Fruit fly (Drosophila melanogaster) whole organism, embryonic: ENCODE measurements around the gene Rchy1.
A peak's percentile ranks its signal among the peaks of the same experiment; 100 is the strongest.

Experiments used
- Abd-B ChIP-seq: fragments of 200-800 bp; sonication (Bioruptor generic); optimal IDR thresholded peaks from 2 replicates; lab custom pipeline; 2018; ENCODE audit warnings: missing biosample characterization, mild to moderate bottlenecking, missing genetic modification characterization, moderate library complexity
- Atf-2 ChIP-seq: fragments of 200-800 bp; sonication (Bioruptor generic); optimal IDR thresholded peaks from 2 replicates; lab custom pipeline; 2016; ENCODE audit warnings: missing biosample characterization, missing genetic modification characterization
- Atf6 ChIP-seq: fragments of 200-800 bp; sonication (Bioruptor generic); IDR thresholded peaks from 2 replicates; pipeline ENCODE4 v1.3.6; 2022; ENCODE audit warnings: missing biosample characterization, missing genetic modification characterization
- B-H1 ChIP-seq: fragments of 200-800 bp; sonication (Bioruptor generic); IDR thresholded peaks from 3 replicates; pipeline ENCODE4 v1.3.6; 2022; ENCODE audit warnings: missing biosample characterization, missing genetic modification characterization
- CG11085 ChIP-seq: fragments of 200-800 bp; sonication (Bioruptor generic); IDR thresholded peaks from 2 replicates; pipeline ENCODE4 v1.3.6; 2022; ENCODE audit warnings: missing biosample characterization, missing genetic modification characterization
- CG11504 ChIP-seq: fragments of 200-800 bp; sonication (Bioruptor generic); optimal IDR thresholded peaks from 3 replicates; lab custom pipeline; 2019; ENCODE audit warnings: missing biosample characterization, mild to moderate bottlenecking, missing genetic modification characterization, moderate library complexity
- CG11696 ChIP-seq: fragments of 200-800 bp; sonication (Bioruptor generic); IDR thresholded peaks from 2 replicates; pipeline ENCODE4 v1.3.6; 2022; ENCODE audit warnings: missing biosample characterization, missing genetic modification characterization
- CG12104 ChIP-seq: fragments of 200-800 bp; sonication (Bioruptor generic); optimal IDR thresholded peaks from 3 replicates; lab custom pipeline; 2016; ENCODE audit warnings: missing biosample characterization, missing genetic modification characterization
- CG12391 ChIP-seq: fragments of 200-800 bp; sonication (Bioruptor generic); optimal IDR thresholded peaks from 3 replicates; lab custom pipeline; 2018; ENCODE audit warnings: missing biosample characterization, mild to moderate bottlenecking, missing genetic modification characterization, moderate library complexity
- CG13624 ChIP-seq: fragments of 200-800 bp; sonication (Bioruptor generic); optimal IDR thresholded peaks from 2 replicates; lab custom pipeline; 2016; ENCODE audit warnings: missing biosample characterization, missing genetic modification characterization
- CG13775 ChIP-seq: fragments of 200-800 bp; sonication (Bioruptor generic); optimal IDR thresholded peaks from 3 replicates; lab custom pipeline; 2017; ENCODE audit warnings: missing biosample characterization, mild to moderate bottlenecking, missing genetic modification characterization
- CG14441 ChIP-seq: fragments of 200-800 bp; sonication (Bioruptor generic); IDR thresholded peaks from 2 replicates; pipeline ENCODE4 v1.3.6; 2022; ENCODE audit warnings: missing biosample characterization, missing genetic modification characterization
- CG1529 ChIP-seq: fragments of 200-800 bp; sonication (Bioruptor generic); optimal IDR thresholded peaks from 3 replicates; lab custom pipeline; 2018; ENCODE audit warnings: missing biosample characterization, missing genetic modification characterization
- CG1647 ChIP-seq: fragments of 200-800 bp; sonication (Bioruptor generic); optimal IDR thresholded peaks from 3 replicates; lab custom pipeline; 2016; ENCODE audit warnings: missing biosample characterization, missing genetic modification characterization
- CG17186 ChIP-seq: fragments of 200-800 bp; sonication (Bioruptor generic); optimal IDR thresholded peaks from 3 replicates; lab custom pipeline; 2017; ENCODE audit warnings: missing biosample characterization, missing genetic modification reagents, missing genetic modification characterization
- CG17829 ChIP-seq: fragments of 200-800 bp; optimal IDR thresholded peaks from 2 replicates; lab custom pipeline; 2019; ENCODE audit warnings: missing biosample characterization, mild to moderate bottlenecking, missing genetic modification characterization, moderate library complexity
- CG2129 ChIP-seq: fragments of 200-800 bp; sonication (Bioruptor generic); IDR thresholded peaks from 2 replicates; pipeline ENCODE4 v1.3.6; 2022; ENCODE audit warnings: missing biosample characterization, missing genetic modification characterization; ENCODE audit not compliant: partially characterized antibody
- CG2199 ChIP-seq: fragments of 200-800 bp; sonication (Bioruptor generic); IDR thresholded peaks from 3 replicates; pipeline ENCODE4 v1.3.6; 2022; ENCODE audit warnings: missing biosample characterization, missing genetic modification characterization
- CG2678 ChIP-seq: fragments of 200-800 bp; sonication (Bioruptor generic); optimal IDR thresholded peaks from 3 replicates; lab custom pipeline; 2019; ENCODE audit warnings: missing biosample characterization, mild to moderate bottlenecking, missing genetic modification characterization, moderate library complexity
- CG31224 ChIP-seq: fragments of 200-800 bp; sonication (Bioruptor generic); IDR thresholded peaks from 2 replicates; pipeline ENCODE4 v1.3.6; 2022; ENCODE audit warnings: missing biosample characterization, missing genetic modification characterization
- CG33213 ChIP-seq: fragments of 200-800 bp; sonication (Bioruptor generic); optimal IDR thresholded peaks from 3 replicates; lab custom pipeline; 2016; ENCODE audit warnings: missing biosample characterization, missing genetic modification characterization
- CG34422 ChIP-seq: fragments of 200-800 bp; sonication (Bioruptor generic); IDR thresholded peaks from 3 replicates; pipeline ENCODE4 v1.3.6; 2022; ENCODE audit warnings: missing biosample characterization, missing genetic modification characterization
- CG6813 ChIP-seq: fragments of 200-800 bp; sonication (Bioruptor generic); optimal IDR thresholded peaks from 2 replicates; lab custom pipeline; 2017; ENCODE audit warnings: missing biosample characterization, missing genetic modification characterization, mild to moderate bottlenecking, moderate library complexity, missing genetic modification reagents
- CG8765 ChIP-seq: fragments of 200-800 bp; sonication (Bioruptor generic); IDR thresholded peaks from 2 replicates; pipeline ENCODE4 v1.3.6; 2022; ENCODE audit warnings: missing biosample characterization, missing genetic modification characterization
- CG9797 ChIP-seq: fragments of 200-800 bp; sonication (Bioruptor generic); optimal IDR thresholded peaks from 3 replicates; lab custom pipeline; 2018; ENCODE audit warnings: missing biosample characterization, mild to moderate bottlenecking, missing genetic modification characterization
- Dfd ChIP-seq, 2 experiments: fragments of >200 bp; optimal IDR thresholded peaks; 2 replicates each; lab custom pipeline; 2017; ENCODE audit warnings: missing biosample characterization in 2 of 2, missing genetic modification characterization in 2 of 2
- Drgx ChIP-seq: fragments of 200-800 bp; sonication (Bioruptor generic); IDR thresholded peaks from 2 replicates; pipeline ENCODE4 v1.3.6; 2022; ENCODE audit warnings: missing biosample characterization, missing genetic modification characterization
- Elba2 ChIP-seq: fragments of 200-800 bp; sonication (Bioruptor generic); optimal IDR thresholded peaks from 3 replicates; lab custom pipeline; 2016; ENCODE audit warnings: missing biosample characterization, missing genetic modification characterization
- GATAe ChIP-seq: fragments of 200-800 bp; sonication (Bioruptor generic); conservative IDR thresholded peaks from 2 replicates; pipeline ENCODE4 v1.3.6; 2022; ENCODE audit warnings: missing biosample characterization, missing genetic modification characterization
- H2.0 ChIP-seq: fragments of 200-800 bp; sonication (Bioruptor generic); IDR thresholded peaks from 2 replicates; pipeline ENCODE4 v1.3.6; 2022; ENCODE audit warnings: missing biosample characterization, missing genetic modification characterization
- Hand ChIP-seq: fragments of 200-800 bp; sonication (Bioruptor generic); optimal IDR thresholded peaks from 2 replicates; lab custom pipeline; 2017; ENCODE audit warnings: mild to moderate bottlenecking, missing biosample characterization, missing genetic modification reagents, missing genetic modification characterization
- NC2β ChIP-seq: fragments of 200-800 bp; sonication (Bioruptor generic); optimal IDR thresholded peaks from 2 replicates; lab custom pipeline; 2016; ENCODE audit warnings: missing biosample characterization, missing genetic modification characterization
- Nf-YC ChIP-seq: fragments of 200-800 bp; optimal IDR thresholded peaks from 3 replicates; lab custom pipeline; 2019; ENCODE audit warnings: missing biosample characterization, mild to moderate bottlenecking, missing genetic modification characterization, moderate library complexity
- Rx ChIP-seq: fragments of 200-800 bp; sonication (Bioruptor generic); IDR thresholded peaks from 2 replicates; pipeline ENCODE4 v1.3.6; 2022; ENCODE audit warnings: missing biosample characterization, missing genetic modification characterization
- Trl ChIP-seq, 3 experiments: fragments of >200 bp in 2 of 3; fragments of 200-800 bp in 1 of 3; sonication (Bioruptor generic) in 1 of 3; optimal IDR thresholded peaks; 2 replicates in 1 of 3; 3 replicates in 2 of 3; lab custom pipeline; 2016 to 2017; ENCODE audit warnings: missing biosample characterization in 1 of 3, missing genetic modification characterization in 1 of 3
- br ChIP-seq: fragments of >200 bp; optimal IDR thresholded peaks from 2 replicates; lab custom pipeline; 2017
- cad ChIP-seq: fragments of >200 bp; optimal IDR thresholded peaks from 2 replicates; lab custom pipeline; 2017; ENCODE audit warnings: missing biosample characterization, missing genetic modification characterization
- croc ChIP-seq: fragments of 200-800 bp; sonication (Bioruptor generic); conservative IDR thresholded peaks from 3 replicates; pipeline ENCODE4 v1.3.6; 2022; ENCODE audit warnings: missing biosample characterization, missing genetic modification characterization
- fd102C ChIP-seq: fragments of 200-800 bp; sonication (Bioruptor generic); optimal IDR thresholded peaks from 2 replicates; lab custom pipeline; 2018; ENCODE audit warnings: missing biosample characterization, mild to moderate bottlenecking, missing genetic modification characterization, moderate library complexity
- fu2 ChIP-seq: fragments of 200-800 bp; sonication (Bioruptor generic); optimal IDR thresholded peaks from 2 replicates; lab custom pipeline; 2016; ENCODE audit warnings: missing biosample characterization, missing genetic modification characterization
- inv ChIP-seq: fragments of 200-800 bp; sonication (Bioruptor generic); IDR thresholded peaks from 2 replicates; pipeline ENCODE4 v1.3.6; 2022; ENCODE audit warnings: missing biosample characterization, missing genetic modification characterization; ENCODE audit not compliant: partially characterized antibody
- klu ChIP-seq: fragments of 200-800 bp; sonication (Bioruptor generic); IDR thresholded peaks from 2 replicates; pipeline ENCODE4 v1.3.6; 2022; ENCODE audit warnings: missing biosample characterization, missing genetic modification characterization
- lilli ChIP-seq: fragments of 200-800 bp; sonication (Bioruptor generic); optimal IDR thresholded peaks from 3 replicates; lab custom pipeline; 2016; ENCODE audit warnings: missing biosample characterization, missing genetic modification characterization
- nom ChIP-seq: fragments of 200-800 bp; sonication (Bioruptor generic); optimal IDR thresholded peaks from 2 replicates; lab custom pipeline; 2017; ENCODE audit warnings: missing biosample characterization, missing genetic modification characterization, mild to moderate bottlenecking, moderate library complexity, missing genetic modification reagents
- pros ChIP-seq: fragments of 200-800 bp; sonication (Bioruptor generic); optimal IDR thresholded peaks from 3 replicates; lab custom pipeline; 2019; ENCODE audit warnings: missing biosample characterization, mild to moderate bottlenecking, missing genetic modification characterization, moderate library complexity
- row ChIP-seq: fragments of 200-800 bp; sonication (Bioruptor generic); IDR thresholded peaks from 3 replicates; pipeline ENCODE4 v1.3.6; 2022; ENCODE audit warnings: missing biosample characterization, missing genetic modification characterization
- schlank ChIP-seq: fragments of 200-800 bp; sonication (Bioruptor generic); optimal IDR thresholded peaks from 2 replicates; lab custom pipeline; 2018; ENCODE audit warnings: missing biosample characterization, mild to moderate bottlenecking, missing genetic modification characterization
- sima ChIP-seq: fragments of 200-800 bp; sonication (Bioruptor generic); optimal IDR thresholded peaks from 2 replicates; lab custom pipeline; 2016; ENCODE audit warnings: missing biosample characterization, missing genetic modification characterization
- tap ChIP-seq: fragments of 200-800 bp; optimal IDR thresholded peaks from 3 replicates; lab custom pipeline; 2019; ENCODE audit warnings: missing biosample characterization, mild to moderate bottlenecking, missing genetic modification characterization, moderate library complexity
- tio ChIP-seq: fragments of 200-800 bp; sonication (Bioruptor generic); optimal IDR thresholded peaks from 2 replicates; lab custom pipeline; 2017; ENCODE audit warnings: missing biosample characterization, missing genetic modification characterization, inconsistent platforms
- vvl ChIP-seq: fragments of 200-800 bp; sonication (Bioruptor generic); IDR thresholded peaks from 2 replicates; pipeline ENCODE4 v1.3.6; 2022; ENCODE audit warnings: missing biosample characterization, missing genetic modification characterization

The Rchy1 gene

dm6 chr2L:6488676-6489140 is 23.2 kb upstream of the Rchy1 start, which contains the start of the genes KFase and epsilonCOP (continued):
- TF ChIP-seq Dfd (GFP tag; optimal IDR thresholded peaks at IDR 0.05; lab: Kevin White, UChicago) (no peak), B-H1 (no peak), croc (GFP tag; lab: Robert Waterston, UW) (no peak), CG2678 (tag; lab: Kevin White, UChicago) (peak; percentile 63), H2.0 (peak; percentile 26; the same call in 1 of the 2 replicates), CG13775 (peak; percentile 69), CG34422 (GFP tag; lab: Robert Waterston, UW) (0 out of 3 replicates have a peak, but pooled peaks have one; percentile 28), Drgx (no peak), CG11696 (no peak), CG6813 (GFP tag; lab: Kevin White, UChicago) (no peak), fu2 (GFP tag; lab: Kevin White, UChicago) (peak; percentile 38), klu (no peak), GATAe (no peak), pros (GFP tag; lab: Kevin White, UChicago) (no peak), CG1529 (GFP tag; lab: Kevin White, UChicago) (no peak), CG11504 (tag; lab: Kevin White, UChicago) (no peak), Atf-2 (GFP tag; lab: Kevin White, UChicago) (peak; percentile 23), tap (tag; lab: Kevin White, UChicago) (no peak), NC2β (GFP tag; lab: Kevin White, UChicago) (peak; percentile 71), nom (GFP tag; lab: Kevin White, UChicago) (no peak), CG2129 (no peak), vvl (peak; percentile 67), lilli (GFP tag; lab: Kevin White, UChicago) (peak; percentile 79), Nf-YC (tag; lab: Kevin White, UChicago) (peak; percentile 66), CG17186 (GFP tag; lab: Kevin White, UChicago) (peak; percentile 5), schlank (tag; lab: Kevin White, UChicago) (no peak), tio (GFP tag; lab: Kevin White, UChicago) (no peak), CG8765 (GFP tag; lab: Robert Waterston, UW) (no peak), CG12391 (peak; percentile 70), CG12104 (GFP tag; lab: Kevin White, UChicago) (peak; percentile 63), Rx (no peak), Hand (GFP tag; lab: Kevin White, UChicago) (no peak), Abd-B (peak; percentile 52), CG2199 (GFP tag; lab: Robert Waterston, UW) (no peak), Elba2 (peak; percentile 4), CG17829 (tag; lab: Kevin White, UChicago) (peak; percentile 74), CG9797 (GFP tag; lab: Kevin White, UChicago) (peak; percentile 81), sima (GFP tag; lab: Kevin White, UChicago) (peak; percentile 40), fd102C (GFP tag; lab: Kevin White, UChicago) (no peak), CG31224 (peak; percentile 20; the same call in 1 of the 2 replicates), CG33213 (GFP tag; lab: Kevin White, UChicago) (peak; percentile 77), inv (peak; percentile 61), br (lab: Kevin White, UChicago) (no peak), CG1647 (GFP tag; lab: Kevin White, UChicago) (peak; percentile 57), CG13624 (GFP tag; lab: Kevin White, UChicago) (peak; percentile 73), CG14441 (no peak), Trl (optimal IDR thresholded peaks at IDR 0.05; lab: Kevin White, UChicago) (no peak), Trl (GFP tag; optimal IDR thresholded peaks at IDR 0.05; lab: Kevin White, UChicago) (peak; percentile 79), cad (no peak), row (peak; percentile 68), CG11085 (GFP tag; lab: Robert Waterston, UW) (0 out of 2 replicates have a peak, but pooled peaks have one; percentile 6), Atf6 (GFP tag; lab: Robert Waterston, UW) (no peak)
